Fruit fly (Drosophila melanogaster) S2 (cell line): ENCODE measurements around the gene CG3436.

Source experiments
- CG8478 ChIP-seq: fragments of >200 bp; optimal IDR thresholded peaks from 2 replicates; lab custom pipeline; 2018
- CTCF ChIP-seq, 2 experiments: fragments of >200 bp; optimal IDR thresholded peaks; 2 replicates each; lab custom pipeline; 2018

dm6 chr2L:106540-106939 is 49.3 kb upstream of the CG3436 start, which contains the start of the genes Nhe1 and Sam-S:
- no peak for TF ChIP-seq CTCF (optimal IDR thresholded peaks at IDR 0.05; lab: Kevin White, UChicago)
- TF ChIP-seq CG8478 (lab: Kevin White, UChicago) = no peak
